Worm (Caenorhabditis elegans): ENCODE measurements around the gene F08G12.5.

DNA sequence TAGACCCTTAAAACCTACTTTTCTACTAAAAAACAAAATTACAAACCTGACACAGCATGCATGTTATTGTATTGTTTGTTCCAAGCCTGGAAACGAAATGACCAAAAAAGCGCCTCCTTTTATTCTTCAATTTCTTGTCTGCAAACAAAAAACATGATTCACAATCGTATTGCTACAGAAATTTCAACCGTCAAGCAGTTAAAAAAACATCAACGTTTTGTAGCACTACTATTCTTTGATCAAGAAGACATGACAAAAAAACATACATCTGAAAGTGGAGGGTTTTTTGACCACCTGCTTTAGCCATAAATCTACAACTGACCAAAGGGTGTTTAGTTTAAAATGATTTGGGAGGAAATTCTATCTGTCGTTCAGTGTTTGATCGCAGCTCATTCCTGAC, 28.9 kb downstream of the F08G12.5 start, which contains the start of gene F38B2.6:
- TF ChIP-seq egl-44 (GFP tag; IDR thresholded peaks at IDR 0.05) (no peak), tbx-9 (tag; optimal IDR thresholded peaks at IDR 0.05; ENCODE audit: borderline replicate concordance) (no peak), F22D6.2 (tag; optimal IDR thresholded peaks at IDR 0.05) (no peak), unc-130 (GFP tag; optimal IDR thresholded peaks at IDR 0.05) (no peak), dpl-1 (GFP tag; optimal IDR thresholded peaks at IDR 0.05) (no peak), sptf-2 (GFP tag; optimal IDR thresholded peaks at IDR 0.05) (no peak), ZK185.1 (tag; optimal IDR thresholded peaks at IDR 0.05; ENCODE audit: poor library complexity, severe bottlenecking) (no peak), bed-2 (GFP tag; IDR thresholded peaks at IDR 0.05) (no peak), nhr-80 (tag; optimal IDR thresholded peaks at IDR 0.05) (no peak), F57A8.1 (GFP tag; optimal IDR thresholded peaks at IDR 0.05) (no peak)

Measured in whole organism, young adult.